Fruit fly (Drosophila melanogaster) whole organism, embryonic: Measurements from ENCODE around the gene CG43731.

Experiments
- Abd-B ChIP-seq: fragments of 200-800 bp; sonication (Bioruptor generic); optimal IDR thresholded peaks from 2 replicates; lab custom pipeline; 2018; ENCODE audit warnings: missing biosample characterization, mild to moderate bottlenecking, missing genetic modification characterization, moderate library complexity
- Atf-2 ChIP-seq: fragments of 200-800 bp; sonication (Bioruptor generic); optimal IDR thresholded peaks from 2 replicates; lab custom pipeline; 2016; ENCODE audit warnings: missing biosample characterization, missing genetic modification characterization
- B-H1 ChIP-seq: fragments of 200-800 bp; sonication (Bioruptor generic); IDR thresholded peaks from 3 replicates; pipeline ENCODE4 v1.3.6; 2022; ENCODE audit warnings: missing biosample characterization, missing genetic modification characterization
- CG10274 ChIP-seq: fragments of 200-800 bp; sonication (Bioruptor generic); optimal IDR thresholded peaks from 3 replicates; lab custom pipeline; 2017; ENCODE audit warnings: missing biosample characterization, mild to moderate bottlenecking, missing genetic modification characterization
- CG10431 ChIP-seq: fragments of 200-800 bp; sonication (Bioruptor generic); optimal IDR thresholded peaks from 3 replicates; lab custom pipeline; 2018; ENCODE audit warnings: missing biosample characterization, mild to moderate bottlenecking, missing genetic modification characterization
- CG10565 ChIP-seq: fragments of 200-800 bp; sonication (Bioruptor generic); optimal IDR thresholded peaks from 3 replicates; lab custom pipeline; 2016; ENCODE audit warnings: missing biosample characterization, mild to moderate bottlenecking, missing genetic modification characterization
- CG10979 ChIP-seq: fragments of 200-800 bp; sonication (Bioruptor generic); optimal IDR thresholded peaks from 2 replicates; lab custom pipeline; 2018; ENCODE audit warnings: missing biosample characterization, mild to moderate bottlenecking, missing genetic modification characterization, moderate library complexity
- CG12071 ChIP-seq: fragments of 200-800 bp; sonication (Bioruptor generic); optimal IDR thresholded peaks from 3 replicates; lab custom pipeline; 2018; ENCODE audit warnings: missing biosample characterization, mild to moderate bottlenecking, missing genetic modification characterization
- CG12155 ChIP-seq: fragments of 200-800 bp; sonication (Bioruptor generic); optimal IDR thresholded peaks from 3 replicates; lab custom pipeline; 2016; ENCODE audit warnings: missing biosample characterization, missing genetic modification characterization
- CG12659 ChIP-seq: fragments of 200-800 bp; sonication (Bioruptor generic); optimal IDR thresholded peaks from 3 replicates; lab custom pipeline; 2017; ENCODE audit warnings: mild to moderate bottlenecking, missing biosample characterization, missing genetic modification reagents, missing genetic modification characterization
- CG12769 ChIP-seq: fragments of 200-800 bp; sonication (Bioruptor generic); optimal IDR thresholded peaks from 2 replicates; lab custom pipeline; 2019; ENCODE audit warnings: missing biosample characterization, mild to moderate bottlenecking, missing genetic modification characterization, moderate library complexity
- CG14710 ChIP-seq: fragments of 200-800 bp; sonication (Bioruptor generic); optimal IDR thresholded peaks from 3 replicates; lab custom pipeline; 2019; ENCODE audit warnings: missing biosample characterization, mild to moderate bottlenecking, missing genetic modification characterization, moderate library complexity
- CG18599 ChIP-seq: fragments of 200-800 bp; sonication (Bioruptor generic); optimal IDR thresholded peaks from 3 replicates; lab custom pipeline; 2017; ENCODE audit warnings: missing biosample characterization, missing genetic modification characterization, mild to moderate bottlenecking, moderate library complexity, missing genetic modification reagents
- CG2120 ChIP-seq: fragments of 200-800 bp; sonication (Bioruptor generic); optimal IDR thresholded peaks from 3 replicates; lab custom pipeline; 2016; ENCODE audit warnings: missing biosample characterization, missing genetic modification characterization
- CG2202 ChIP-seq: fragments of 200-800 bp; sonication (Bioruptor generic); optimal IDR thresholded peaks from 2 replicates; lab custom pipeline; 2018; ENCODE audit warnings: missing biosample characterization, mild to moderate bottlenecking, missing genetic modification characterization
- CG2889 ChIP-seq: fragments of 200-800 bp; sonication (Bioruptor generic); IDR thresholded peaks from 3 replicates; pipeline ENCODE4 v1.3.6; 2022; ENCODE audit warnings: missing biosample characterization, missing genetic modification characterization
- CG32767 ChIP-seq: fragments of 200-800 bp; sonication (Bioruptor generic); IDR thresholded peaks from 2 replicates; pipeline ENCODE4 v1.3.6; 2022; ENCODE audit warnings: missing biosample characterization, missing genetic modification characterization
- CG34376 ChIP-seq: fragments of 200-800 bp; sonication (Bioruptor generic); optimal IDR thresholded peaks from 2 replicates; lab custom pipeline; 2018; ENCODE audit warnings: missing biosample characterization, mild to moderate bottlenecking, missing genetic modification characterization
- CG4328 ChIP-seq: fragments of 200-800 bp; sonication (Bioruptor generic); optimal IDR thresholded peaks from 3 replicates; lab custom pipeline; 2017; ENCODE audit warnings: missing biosample characterization, missing genetic modification reagents, missing genetic modification characterization
- CG6765 ChIP-seq: fragments of 200-800 bp; sonication (Bioruptor generic); optimal IDR thresholded peaks from 3 replicates; lab custom pipeline; 2017; ENCODE audit warnings: missing biosample characterization, mild to moderate bottlenecking, missing genetic modification characterization
- CG8089 ChIP-seq: fragments of 200-800 bp; sonication (Bioruptor generic); optimal IDR thresholded peaks from 3 replicates; lab custom pipeline; 2016; ENCODE audit warnings: missing biosample characterization, missing genetic modification characterization
- CG8359 ChIP-seq: fragments of 200-800 bp; sonication (Bioruptor generic); optimal IDR thresholded peaks from 2 replicates; lab custom pipeline; 2017; ENCODE audit warnings: missing biosample characterization, mild to moderate bottlenecking, missing genetic modification characterization, borderline replicate concordance
- CG9437 ChIP-seq: fragments of 200-800 bp; sonication (Bioruptor generic); optimal IDR thresholded peaks from 2 replicates; lab custom pipeline; 2018; ENCODE audit warnings: missing biosample characterization, mild to moderate bottlenecking, missing genetic modification characterization
- CG9876 ChIP-seq: fragments of 200-800 bp; sonication (Bioruptor generic); optimal IDR thresholded peaks from 2 replicates; lab custom pipeline; 2016; ENCODE audit warnings: missing biosample characterization, missing genetic modification characterization
- Fer1 ChIP-seq: fragments of 200-800 bp; sonication (Bioruptor generic); optimal IDR thresholded peaks from 2 replicates; lab custom pipeline; 2017; ENCODE audit warnings: missing biosample characterization, mild to moderate bottlenecking, missing genetic modification characterization
- Fer2 ChIP-seq: fragments of 200-800 bp; sonication (Bioruptor generic); optimal IDR thresholded peaks from 2 replicates; lab custom pipeline; 2018; ENCODE audit warnings: missing biosample characterization, mild to moderate bottlenecking, missing genetic modification characterization, moderate library complexity
- Max ChIP-seq: fragments of 200-800 bp; sonication (Bioruptor generic); optimal IDR thresholded peaks from 2 replicates; lab custom pipeline; 2016; ENCODE audit warnings: missing biosample characterization, mild to moderate bottlenecking, missing genetic modification characterization
- Mes4 ChIP-seq: fragments of 200-800 bp; sonication (Bioruptor generic); optimal IDR thresholded peaks from 2 replicates; lab custom pipeline; 2016; ENCODE audit warnings: missing biosample characterization, missing genetic modification characterization
- Sox100B ChIP-seq: fragments of 200-800 bp; sonication (Bioruptor generic); optimal IDR thresholded peaks from 3 replicates; lab custom pipeline; 2018; ENCODE audit warnings: missing biosample characterization, mild to moderate bottlenecking, missing genetic modification characterization
- TFAM ChIP-seq: fragments of 200-800 bp; sonication (Bioruptor generic); optimal IDR thresholded peaks from 2 replicates; lab custom pipeline; 2017; ENCODE audit warnings: missing biosample characterization, missing genetic modification characterization, inconsistent platforms
- aop ChIP-seq: fragments of 200-800 bp; sonication (Bioruptor generic); IDR thresholded peaks from 2 replicates; pipeline ENCODE4 v1.3.6; 2022; ENCODE audit warnings: missing biosample characterization, missing genetic modification characterization
- ara ChIP-seq: fragments of 200-800 bp; sonication (Bioruptor generic); IDR thresholded peaks from 2 replicates; pipeline ENCODE4 v1.3.6; 2022; ENCODE audit warnings: missing biosample characterization, missing genetic modification characterization
- bsh ChIP-seq, 2 experiments: fragments of 200-800 bp; sonication (Bioruptor generic); optimal IDR thresholded peaks; 2 replicates each; lab custom pipeline; 2017 to 2018; ENCODE audit warnings: mild to moderate bottlenecking in 2 of 2, missing biosample characterization in 2 of 2, missing genetic modification characterization in 2 of 2, moderate library complexity in 1 of 2
- btn ChIP-seq: fragments of 200-800 bp; sonication (Bioruptor generic); optimal IDR thresholded peaks from 2 replicates; lab custom pipeline; 2016; ENCODE audit warnings: missing biosample characterization, missing genetic modification characterization
- chinmo ChIP-seq: fragments of 200-800 bp; sonication (Bioruptor generic); IDR thresholded peaks from 4 replicates; pipeline ENCODE4 v1.3.6; 2022; ENCODE audit warnings: missing biosample characterization, missing genetic modification characterization; ENCODE audit not compliant: partially characterized antibody
- dysf ChIP-seq: fragments of 200-800 bp; sonication (Bioruptor generic); IDR thresholded peaks from 3 replicates; pipeline ENCODE4 v1.3.6; 2022; ENCODE audit warnings: missing biosample characterization, missing genetic modification characterization
- hkb ChIP-seq, 2 experiments: fragments of 200-800 bp in 1 of 2; fragments of >200 bp in 1 of 2; sonication (Bioruptor generic) in 1 of 2; IDR thresholded peaks in 1 of 2; optimal IDR thresholded peaks in 1 of 2; 2 replicates each; pipeline versions ENCODE4 v1.3.6 to Lab custom; 2017 to 2022; ENCODE audit warnings: missing biosample characterization in 1 of 2, missing genetic modification characterization in 1 of 2
- jumu ChIP-seq: fragments of 200-800 bp; sonication (Bioruptor generic); optimal IDR thresholded peaks from 3 replicates; lab custom pipeline; 2016; ENCODE audit warnings: missing biosample characterization, missing genetic modification characterization
- lola ChIP-seq, 3 experiments: fragments of >200 bp in 2 of 3; fragments of 200-800 bp in 1 of 3; sonication (Bioruptor generic) in 1 of 3; optimal IDR thresholded peaks; 2 replicates each; lab custom pipeline; 2017 to 2019; ENCODE audit warnings: missing biosample characterization in 3 of 3, missing genetic modification characterization in 3 of 3, mild to moderate bottlenecking in 1 of 3, moderate library complexity in 1 of 3
- mirr ChIP-seq: fragments of 200-800 bp; sonication (Bioruptor generic); optimal IDR thresholded peaks from 3 replicates; lab custom pipeline; 2018; ENCODE audit warnings: missing biosample characterization, mild to moderate bottlenecking, missing genetic modification characterization
- oc ChIP-seq: fragments of 200-800 bp; sonication (Bioruptor generic); optimal IDR thresholded peaks from 2 replicates; lab custom pipeline; 2018; ENCODE audit warnings: missing biosample characterization, mild to moderate bottlenecking, missing genetic modification characterization, moderate library complexity
- sens ChIP-seq: fragments of 200-800 bp; sonication (Bioruptor generic); peaks from one replicate; lab custom pipeline; 2016; ENCODE audit warnings: missing biosample characterization, missing genetic modification characterization
- slbo ChIP-seq: fragments of 200-800 bp; sonication (Bioruptor generic); IDR thresholded peaks from 2 replicates; pipeline ENCODE4 v1.3.6; 2022; ENCODE audit warnings: missing biosample characterization, missing genetic modification characterization
- sug ChIP-seq: fragments of 200-800 bp; optimal IDR thresholded peaks from 2 replicates; lab custom pipeline; 2019; ENCODE audit warnings: missing biosample characterization, mild to moderate bottlenecking, missing genetic modification characterization, moderate library complexity
- trh ChIP-seq: fragments of 200-800 bp; sonication (Bioruptor generic); optimal IDR thresholded peaks from 2 replicates; lab custom pipeline; 2016; ENCODE audit warnings: missing biosample characterization, missing genetic modification characterization
- ttk ChIP-seq: fragments of 200-800 bp; sonication (Bioruptor generic); IDR thresholded peaks from 2 replicates; pipeline ENCODE4 v2.1.2; 2022; ENCODE audit warnings: missing biosample characterization, missing genetic modification characterization

Gene CG43731

DNA sequence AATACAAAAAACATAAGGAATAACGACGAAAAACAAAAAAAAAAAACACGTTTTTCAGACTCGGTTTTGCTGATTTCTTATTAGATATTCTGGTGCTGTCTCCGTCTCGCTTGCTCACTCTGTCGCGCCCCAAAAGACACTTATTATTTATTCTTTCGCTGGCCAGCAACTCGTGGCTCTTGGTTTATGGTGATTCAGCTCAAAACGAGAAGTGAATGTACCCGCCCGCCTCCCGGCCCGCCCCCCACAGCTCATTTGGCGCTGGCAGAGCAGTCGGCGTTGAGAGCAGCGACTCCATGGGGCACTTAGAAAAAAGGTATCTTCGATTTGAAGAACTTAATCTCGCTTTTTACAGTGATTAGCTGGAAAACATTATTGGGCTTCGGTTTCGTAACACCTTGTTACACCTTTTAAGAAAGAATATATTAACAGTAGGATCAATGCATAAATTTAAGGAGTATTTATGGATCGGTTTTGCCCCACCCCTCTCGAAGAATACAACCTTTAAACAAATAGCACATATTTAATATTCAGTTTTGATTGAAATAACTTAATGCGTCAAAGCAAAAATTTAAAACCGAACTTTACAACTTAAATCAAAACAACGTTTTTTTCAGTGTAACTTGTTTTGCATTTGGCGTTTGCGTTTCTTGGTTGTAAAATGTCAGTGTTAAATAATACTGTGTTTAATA is 39.7 kb downstream of the CG43731 start (continued):
- peak; percentile 67 for TF ChIP-seq sug (tag; lab: Kevin White, UChicago)
- TF ChIP-seq aop (GFP tag; lab: Robert Waterston, UW) = no peak
- TF ChIP-seq B-H1 (GFP tag; lab: Robert Waterston, UW) = peak; percentile 32; the same call in 1 of the 3 replicates
- TF ChIP-seq Fer1 (GFP tag; lab: Kevin White, UChicago) = peak; percentile 75
- TF ChIP-seq CG34376 (GFP tag; lab: Kevin White, UChicago) = peak; percentile 26
- TF ChIP-seq CG12769 (tag; lab: Kevin White, UChicago) = peak; percentile 49
- TF ChIP-seq Abd-B = peak; percentile 25
- peak; percentile 13 for TF ChIP-seq oc (tag; lab: Kevin White, UChicago)
- TF ChIP-seq CG8089 (GFP tag; lab: Kevin White, UChicago) = peak; percentile 33
- TF ChIP-seq CG14710 (tag; lab: Kevin White, UChicago) = peak; percentile 81
- TF ChIP-seq Mes4 (GFP tag; lab: Kevin White, UChicago) = no peak
- peak; percentile 70 for TF ChIP-seq Atf-2
- TF ChIP-seq trh = peak; percentile 7
- TF ChIP-seq CG9437 = peak; percentile 77
- TF ChIP-seq CG4328 (GFP tag; lab: Kevin White, UChicago) = peak; percentile 41
- TF ChIP-seq CG6765 (GFP tag; lab: Kevin White, UChicago) = peak; percentile 64
- no peak for TF ChIP-seq TFAM (GFP tag; lab: Kevin White, UChicago)
- peak; percentile 69 for TF ChIP-seq slbo (GFP tag; lab: Robert Waterston, UW)
- peak; percentile 73; the same call in 2 of the 4 replicates for TF ChIP-seq chinmo (GFP tag; lab: Robert Waterston, UW)
- TF ChIP-seq CG10565 (GFP tag; lab: Kevin White, UChicago) = no peak
- no peak for TF ChIP-seq ttk (GFP tag; lab: Robert Waterston, UW)
- TF ChIP-seq Max = peak; percentile 59

DNA sequence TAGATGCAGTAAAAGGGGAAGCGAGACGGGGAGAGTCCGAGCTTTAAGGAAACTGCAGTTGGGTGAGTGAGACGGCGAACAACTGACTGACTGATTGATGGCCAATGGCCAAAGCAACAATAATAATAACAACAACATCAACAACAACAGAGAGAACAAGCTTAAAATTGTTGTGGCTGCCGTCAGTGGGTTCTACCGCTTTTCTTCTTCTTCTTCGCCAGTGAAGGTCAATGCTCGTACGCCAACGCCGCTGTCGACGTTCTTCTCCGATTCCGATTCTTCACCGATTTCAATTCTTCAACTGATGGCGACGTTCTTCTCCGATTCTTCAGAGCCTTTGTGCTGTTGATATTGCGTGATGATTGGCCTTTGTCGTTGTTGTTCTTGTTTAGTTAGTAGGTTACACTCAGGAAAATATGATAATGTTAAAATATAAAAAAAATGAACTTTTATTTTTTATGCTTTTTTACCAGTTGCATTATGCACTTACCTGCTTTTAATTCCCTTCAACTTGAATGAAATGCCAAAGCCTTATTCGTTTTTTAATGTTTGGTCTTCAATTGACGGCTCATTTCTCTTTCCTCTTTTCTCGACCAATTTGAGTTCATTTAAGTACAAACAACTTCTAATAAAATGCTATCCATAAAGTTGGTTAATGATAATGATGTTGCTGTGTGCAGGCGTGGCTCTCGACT is 40.5 kb downstream of the CG43731 start:
- TF ChIP-seq CG10431 = no peak
- TF ChIP-seq CG2120 (GFP tag; lab: Kevin White, UChicago) = peak; percentile 34
- no peak for TF ChIP-seq CG2202 (tag; lab: Kevin White, UChicago)
- TF ChIP-seq CG12071 = no peak
- no peak for TF ChIP-seq Sox100B (GFP tag; lab: Kevin White, UChicago)
- peak; percentile 27 for TF ChIP-seq CG10979 (tag; lab: Kevin White, UChicago)
- TF ChIP-seq lola (GFP tag; optimal IDR thresholded peaks at IDR 0.05; lab: Kevin White, UChicago) = peak in 1 of 3 experiments; percentile 9
- TF ChIP-seq mirr = no peak
- 0 out of 3 replicates have a peak, but pooled peaks have one; percentile 26 for TF ChIP-seq dysf (GFP tag; lab: Robert Waterston, UW)
- no peak for TF ChIP-seq CG12659 (GFP tag; lab: Kevin White, UChicago)
- peak; percentile 83 for TF ChIP-seq sens (GFP tag; lab: Kevin White, UChicago)
- TF ChIP-seq CG2889 = no peak
- no peak for TF ChIP-seq CG8359 (GFP tag; lab: Kevin White, UChicago)
- TF ChIP-seq hkb (optimal IDR thresholded peaks at IDR 0.05; lab: Kevin White, UChicago) = no peak
- TF ChIP-seq hkb (GFP tag; IDR thresholded peaks at IDR 0.05; lab: Robert Waterston, UW) = no peak
- no peak for TF ChIP-seq CG32767
- TF ChIP-seq jumu = no peak
- no peak for TF ChIP-seq Fer2 (tag; lab: Kevin White, UChicago)
- TF ChIP-seq btn (GFP tag; lab: Kevin White, UChicago) = no peak
- TF ChIP-seq CG10274 (GFP tag; lab: Kevin White, UChicago) = no peak
- TF ChIP-seq CG18599 (GFP tag; lab: Kevin White, UChicago) = no peak
- peak; percentile 85 for TF ChIP-seq chinmo (GFP tag; lab: Robert Waterston, UW)
- no peak for TF ChIP-seq CG14710 (tag; lab: Kevin White, UChicago)
- TF ChIP-seq bsh (GFP tag; optimal IDR thresholded peaks at IDR 0.05; lab: Kevin White, UChicago) = peak in 1 of 2 experiments; percentile 36
- TF ChIP-seq CG12155 (GFP tag; lab: Kevin White, UChicago) = no peak
- TF ChIP-seq CG9876 (GFP tag; lab: Kevin White, UChicago) = no peak
- TF ChIP-seq ara = no peak
